Fruit fly (Drosophila melanogaster): ENCODE data around the gene AttD.

The AttD gene

dm6 chr3R:17617976-17618308, 7.1 kb upstream of the AttD start (continued):
- TF ChIP-seq CG2875 (GFP tag; optimal IDR thresholded peaks at IDR 0.05) (no peak), bigmax (GFP tag; optimal IDR thresholded peaks at IDR 0.05) (no peak), Elba2 (GFP tag; optimal IDR thresholded peaks at IDR 0.05) (no peak), eyg (GFP tag; optimal IDR thresholded peaks at IDR 0.05) (no peak), chinmo (GFP tag; IDR thresholded peaks at IDR 0.05; ENCODE audit: partially characterized antibody) (peak; percentile 68; the same call in 1 of the 4 replicates), br (optimal IDR thresholded peaks at IDR 0.05) (no peak), CG12299 (tag; optimal IDR thresholded peaks at IDR 0.05) (no peak), ems (GFP tag; optimal IDR thresholded peaks at IDR 0.05) (no peak), CG8478 (optimal IDR thresholded peaks at IDR 0.05) (no peak), CG42726 (GFP tag; IDR thresholded peaks at IDR 0.05; ENCODE audit: partially characterized antibody) (peak; percentile 78), Nf-YA (GFP tag; IDR thresholded peaks at IDR 0.05) (no peak), gcm2 (GFP tag; optimal IDR thresholded peaks at IDR 0.05) (no peak), salm (tag; optimal IDR thresholded peaks at IDR 0.05) (no peak), CG18599 (GFP tag; optimal IDR thresholded peaks at IDR 0.05) (no peak), CG33213 (GFP tag; optimal IDR thresholded peaks at IDR 0.05) (no peak), stwl (tag; optimal IDR thresholded peaks at IDR 0.05) (no peak), kah (GFP tag; optimal IDR thresholded peaks at IDR 0.05) (no peak), crp (GFP tag; optimal IDR thresholded peaks at IDR 0.05) (no peak), CG6654 (GFP tag; optimal IDR thresholded peaks at IDR 0.05) (no peak), CG10565 (GFP tag; optimal IDR thresholded peaks at IDR 0.05) (no peak), Dfd (GFP tag; optimal IDR thresholded peaks at IDR 0.05) (no peak), CG2712 (tag; optimal IDR thresholded peaks at IDR 0.05) (no peak), CG15269 (tag; optimal IDR thresholded peaks at IDR 0.05) (no peak), ato (GFP tag; IDR thresholded peaks at IDR 0.05; ENCODE audit: partially characterized antibody) (peak; percentile 78), CG17361 (GFP tag; IDR thresholded peaks at IDR 0.05) (no peak), chif (GFP tag; optimal IDR thresholded peaks at IDR 0.05) (no peak), az2 (GFP tag; optimal IDR thresholded peaks at IDR 0.05) (no peak), Hr3 (GFP tag; optimal IDR thresholded peaks at IDR 0.05) (no peak), nau (GFP tag; optimal IDR thresholded peaks at IDR 0.05) (no peak), CG10321 (GFP tag; IDR thresholded peaks at IDR 0.05) (no peak), CG3726 (GFP tag; IDR thresholded peaks at IDR 0.05) (no peak), Drgx (GFP tag; IDR thresholded peaks at IDR 0.05) (0 out of 2 replicates have a peak, but pooled peaks have one; percentile 8), Chrac-16 (GFP tag; optimal IDR thresholded peaks at IDR 0.05) (no peak), lola (GFP tag; optimal IDR thresholded peaks at IDR 0.05) (no peak), CG15696 (tag; optimal IDR thresholded peaks at IDR 0.05) (no peak), knrl (GFP tag; IDR thresholded peaks at IDR 0.05; ENCODE audit: partially characterized antibody) (peak; percentile 76; the same call in 2 of the 3 replicates), bbx (GFP tag; IDR thresholded peaks at IDR 0.05; ENCODE audit: partially characterized antibody) (peak; percentile 80), Taf1 (GFP tag; IDR thresholded peaks at IDR 0.05) (no peak), Myb (GFP tag; optimal IDR thresholded peaks at IDR 0.05) (no peak), CTCF (GFP tag; optimal IDR thresholded peaks at IDR 0.05) (no peak), cg (GFP tag; optimal IDR thresholded peaks at IDR 0.05) (no peak), tin (GFP tag; optimal IDR thresholded peaks at IDR 0.05) (no peak), CG1529 (GFP tag; optimal IDR thresholded peaks at IDR 0.05) (no peak), Xrp1 (GFP tag; IDR thresholded peaks at IDR 0.05) (no peak), CG17568 (GFP tag; optimal IDR thresholded peaks at IDR 0.05) (no peak), Antp (GFP tag; optimal IDR thresholded peaks at IDR 0.05) (no peak), CG13624 (GFP tag; optimal IDR thresholded peaks at IDR 0.05) (no peak), row (GFP tag; IDR thresholded peaks at IDR 0.05) (no peak), NC2β (GFP tag; optimal IDR thresholded peaks at IDR 0.05) (no peak), Mes4 (GFP tag; optimal IDR thresholded peaks at IDR 0.05) (no peak), Bgb (GFP tag; IDR thresholded peaks at IDR 0.05; ENCODE audit: partially characterized antibody) (peak; percentile 81), CG15011 (GFP tag; optimal IDR thresholded peaks at IDR 0.05) (no peak), Awh (GFP tag; IDR thresholded peaks at IDR 0.05) (no peak)
